Fruit fly (Drosophila melanogaster) whole organism, embryonic: ENCODE results near the gene Adgf-D.

Experiments used
- CG10979 ChIP-seq: fragments of 200-800 bp; sonication (Bioruptor generic); optimal IDR thresholded peaks from 2 replicates; lab custom pipeline; 2018; ENCODE audit warnings: missing biosample characterization, mild to moderate bottlenecking, missing genetic modification characterization, moderate library complexity
- CG11723 ChIP-seq: fragments of 200-800 bp; sonication (Bioruptor generic); optimal IDR thresholded peaks from 2 replicates; lab custom pipeline; 2017; ENCODE audit warnings: missing biosample characterization, mild to moderate bottlenecking, missing genetic modification characterization
- CG14441 ChIP-seq: fragments of 200-800 bp; sonication (Bioruptor generic); IDR thresholded peaks from 2 replicates; pipeline ENCODE4 v1.3.6; 2022; ENCODE audit warnings: missing biosample characterization, missing genetic modification characterization
- CG17612 ChIP-seq: fragments of 200-800 bp; sonication (Bioruptor generic); IDR thresholded peaks from 2 replicates; pipeline ENCODE4 v1.3.6; 2022; ENCODE audit warnings: missing biosample characterization, missing genetic modification characterization
- CG2116 ChIP-seq: fragments of 200-800 bp; sonication (Bioruptor generic); optimal IDR thresholded peaks from 3 replicates; lab custom pipeline; 2018; ENCODE audit warnings: missing biosample characterization, mild to moderate bottlenecking, missing genetic modification characterization
- CG31224 ChIP-seq: fragments of 200-800 bp; sonication (Bioruptor generic); IDR thresholded peaks from 2 replicates; pipeline ENCODE4 v1.3.6; 2022; ENCODE audit warnings: missing biosample characterization, missing genetic modification characterization
- CG8281 ChIP-seq: fragments of 200-800 bp; sonication (Bioruptor generic); optimal IDR thresholded peaks from 2 replicates; lab custom pipeline; 2018; ENCODE audit warnings: missing biosample characterization, mild to moderate bottlenecking, missing genetic modification characterization, moderate library complexity
- CG8290 ChIP-seq, 3 experiments: fragments of 200-800 bp; sonication (Bioruptor generic); optimal IDR thresholded peaks; 2 replicates each; lab custom pipeline; 2016 to 2019; ENCODE audit warnings: missing biosample characterization in 3 of 3, missing genetic modification characterization in 3 of 3, mild to moderate bottlenecking in 2 of 3, moderate library complexity in 1 of 3
- CoRest ChIP-seq: fragments of 200-800 bp; sonication (Bioruptor generic); optimal IDR thresholded peaks from 3 replicates; lab custom pipeline; 2018; ENCODE audit warnings: missing biosample characterization, mild to moderate bottlenecking, missing genetic modification characterization, moderate library complexity
- Dbx ChIP-seq: fragments of 200-800 bp; sonication (Bioruptor generic); IDR thresholded peaks from 3 replicates; pipeline ENCODE4 v1.3.6; 2022; ENCODE audit warnings: missing biosample characterization, missing genetic modification characterization
- Dfd ChIP-seq, 2 experiments: fragments of >200 bp; optimal IDR thresholded peaks; 2 replicates each; lab custom pipeline; 2017; ENCODE audit warnings: missing biosample characterization in 2 of 2, missing genetic modification characterization in 2 of 2
- Dip2 ChIP-seq: fragments of 200-800 bp; sonication (Bioruptor generic); IDR thresholded peaks from 2 replicates; pipeline ENCODE4 v1.3.6; 2022; ENCODE audit warnings: missing biosample characterization, missing genetic modification characterization
- Ets65A ChIP-seq: fragments of 200-800 bp; sonication (Bioruptor generic); peaks from one replicate; lab custom pipeline; 2016; ENCODE audit warnings: missing biosample characterization, missing genetic modification characterization
- Fer2 ChIP-seq: fragments of 200-800 bp; sonication (Bioruptor generic); optimal IDR thresholded peaks from 2 replicates; lab custom pipeline; 2018; ENCODE audit warnings: missing biosample characterization, mild to moderate bottlenecking, missing genetic modification characterization, moderate library complexity
- HLH54F ChIP-seq: fragments of 200-800 bp; sonication (Bioruptor generic); optimal IDR thresholded peaks from 3 replicates; lab custom pipeline; 2016; ENCODE audit warnings: missing biosample characterization, missing genetic modification characterization
- Med ChIP-seq: fragments of 200-800 bp; sonication (Bioruptor generic); peaks from one replicate; lab custom pipeline; 2016; ENCODE audit warnings: missing biosample characterization, missing genetic modification characterization, mild to moderate bottlenecking, inconsistent platforms, moderate library complexity
- Mrtf ChIP-seq: fragments of 200-800 bp; sonication (Bioruptor generic); IDR thresholded peaks from 3 replicates; pipeline ENCODE4 v1.3.6; 2022; ENCODE audit warnings: missing biosample characterization, missing genetic modification characterization
- Nf-YC ChIP-seq: fragments of 200-800 bp; optimal IDR thresholded peaks from 3 replicates; lab custom pipeline; 2019; ENCODE audit warnings: missing biosample characterization, mild to moderate bottlenecking, missing genetic modification characterization, moderate library complexity
- Sry-β ChIP-seq: fragments of 200-800 bp; sonication (Bioruptor generic); optimal IDR thresholded peaks from 2 replicates; lab custom pipeline; 2018; ENCODE audit warnings: missing biosample characterization, mild to moderate bottlenecking, missing genetic modification characterization, moderate library complexity
- Tbp ChIP-seq: fragments of >200 bp; optimal IDR thresholded peaks from 2 replicates; lab custom pipeline; 2018; ENCODE audit warnings: missing biosample characterization, missing genetic modification characterization
- ase ChIP-seq: fragments of 200-800 bp; sonication (Bioruptor generic); IDR thresholded peaks from 3 replicates; pipeline ENCODE4 v1.3.6; 2022; ENCODE audit warnings: missing biosample characterization, missing genetic modification characterization
- bcd ChIP-seq: fragments of 200-800 bp; sonication (Bioruptor generic); optimal IDR thresholded peaks from 2 replicates; lab custom pipeline; 2017; ENCODE audit warnings: missing biosample characterization, mild to moderate bottlenecking, missing genetic modification characterization
- crol ChIP-seq: fragments of 200-800 bp; sonication (Bioruptor generic); IDR thresholded peaks from 2 replicates; pipeline ENCODE4 v1.3.6; 2022; ENCODE audit warnings: missing biosample characterization, missing genetic modification characterization
- da ChIP-seq: fragments of 200-800 bp; sonication (Bioruptor generic); optimal IDR thresholded peaks from 2 replicates; lab custom pipeline; 2016; ENCODE audit warnings: missing biosample characterization, missing genetic modification characterization
- danr ChIP-seq: fragments of 200-800 bp; sonication (Bioruptor generic); IDR thresholded peaks from 2 replicates; pipeline ENCODE4 v1.3.6; 2022; ENCODE audit warnings: missing biosample characterization, missing genetic modification characterization
- ham ChIP-seq: fragments of 200-800 bp; sonication (Bioruptor generic); IDR thresholded peaks from 2 replicates; pipeline ENCODE4 v1.3.6; 2022; ENCODE audit warnings: missing biosample characterization, missing genetic modification characterization
- hkb ChIP-seq, 2 experiments: fragments of 200-800 bp in 1 of 2; fragments of >200 bp in 1 of 2; sonication (Bioruptor generic) in 1 of 2; IDR thresholded peaks in 1 of 2; optimal IDR thresholded peaks in 1 of 2; 2 replicates each; pipeline versions ENCODE4 v1.3.6 to Lab custom; 2017 to 2022; ENCODE audit warnings: missing biosample characterization in 1 of 2, missing genetic modification characterization in 1 of 2
- pita ChIP-seq: fragments of 200-800 bp; sonication (Bioruptor generic); optimal IDR thresholded peaks from 2 replicates; lab custom pipeline; 2017; ENCODE audit warnings: missing biosample characterization, mild to moderate bottlenecking, missing genetic modification characterization
- prd ChIP-seq, 3 experiments: fragments of >200 bp in 2 of 3; fragments of 200-800 bp in 1 of 3; sonication (Bioruptor generic) in 1 of 3; optimal IDR thresholded peaks in 2 of 3; IDR thresholded peaks in 1 of 3; 2 replicates in 2 of 3; 3 replicates in 1 of 3; pipeline versions ENCODE4 v1.3.6 to Lab custom; 2017 to 2022; ENCODE audit warnings: missing biosample characterization in 1 of 3, missing genetic modification characterization in 1 of 3
- pros ChIP-seq: fragments of 200-800 bp; sonication (Bioruptor generic); optimal IDR thresholded peaks from 3 replicates; lab custom pipeline; 2019; ENCODE audit warnings: missing biosample characterization, mild to moderate bottlenecking, missing genetic modification characterization, moderate library complexity
- ranshi ChIP-seq: fragments of 200-800 bp; sonication (Bioruptor generic); IDR thresholded peaks from 2 replicates; pipeline ENCODE4 v1.3.6; 2022; ENCODE audit warnings: missing biosample characterization, missing genetic modification characterization
- rib ChIP-seq: fragments of 200-800 bp; sonication (Bioruptor generic); IDR thresholded peaks from 2 replicates; pipeline ENCODE4 v1.3.6; 2022; ENCODE audit warnings: missing biosample characterization, missing genetic modification characterization
- sc ChIP-seq, 3 experiments: fragments of >200 bp in 2 of 3; fragments of 200-800 bp in 1 of 3; sonication (Bioruptor generic) in 1 of 3; optimal IDR thresholded peaks; 2 replicates in 2 of 3; 3 replicates in 1 of 3; lab custom pipeline; 2017; ENCODE audit warnings: mild to moderate bottlenecking in 1 of 3, missing biosample characterization in 1 of 3, missing genetic modification characterization in 1 of 3, missing genetic modification reagents in 1 of 3
- scrt ChIP-seq: fragments of 200-800 bp; sonication (Bioruptor generic); optimal IDR thresholded peaks from 2 replicates; lab custom pipeline; 2018; ENCODE audit warnings: missing biosample characterization, mild to moderate bottlenecking, missing genetic modification characterization, moderate library complexity

The Adgf-D gene

DNA sequence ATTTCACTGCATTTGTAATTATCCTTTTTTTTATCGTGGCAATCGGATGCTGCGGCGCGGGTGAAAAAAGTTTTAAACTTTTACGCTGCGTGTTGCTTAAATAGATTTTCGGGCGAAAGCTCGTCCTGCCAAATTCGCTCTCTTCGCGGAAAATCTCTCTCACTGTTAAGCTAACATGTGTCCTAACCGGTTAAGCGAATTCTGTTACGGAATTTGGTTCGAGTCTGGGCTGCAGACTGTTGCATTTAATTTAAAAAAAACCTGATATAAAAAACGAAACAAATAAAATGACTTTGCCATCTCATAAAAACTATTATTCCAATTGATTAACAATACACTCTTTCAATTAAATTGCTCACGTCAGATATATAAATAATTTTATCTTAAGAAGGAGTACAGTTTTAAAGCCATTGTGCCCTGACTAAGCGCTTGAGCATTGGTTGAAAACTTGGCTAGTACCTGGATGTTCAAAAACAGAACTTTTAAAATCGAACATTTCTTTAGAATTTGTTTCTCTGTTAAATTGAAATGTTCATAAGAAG lies 30.6 kb downstream of the Adgf-D start, which contains the start of gene Task6 (continued):
- TF ChIP-seq scrt (GFP tag; lab: Kevin White, UChicago) (peak; percentile 66), Fer2 (tag; lab: Kevin White, UChicago) (no peak), hkb (optimal IDR thresholded peaks at IDR 0.05; lab: Kevin White, UChicago) (peak; percentile 27), hkb (GFP tag; IDR thresholded peaks at IDR 0.05; lab: Robert Waterston, UW) (no peak), CG10979 (tag; lab: Kevin White, UChicago) (no peak), ranshi (GFP tag; lab: Robert Waterston, UW) (no peak), Tbp (GFP tag; lab: Kevin White, UChicago) (peak; percentile 42), Nf-YC (tag; lab: Kevin White, UChicago) (no peak), CG11723 (no peak), CG2116 (GFP tag; lab: Kevin White, UChicago) (peak; percentile 17), CoRest (tag; lab: Kevin White, UChicago) (peak; percentile 14), pita (peak; percentile 84)

DNA sequence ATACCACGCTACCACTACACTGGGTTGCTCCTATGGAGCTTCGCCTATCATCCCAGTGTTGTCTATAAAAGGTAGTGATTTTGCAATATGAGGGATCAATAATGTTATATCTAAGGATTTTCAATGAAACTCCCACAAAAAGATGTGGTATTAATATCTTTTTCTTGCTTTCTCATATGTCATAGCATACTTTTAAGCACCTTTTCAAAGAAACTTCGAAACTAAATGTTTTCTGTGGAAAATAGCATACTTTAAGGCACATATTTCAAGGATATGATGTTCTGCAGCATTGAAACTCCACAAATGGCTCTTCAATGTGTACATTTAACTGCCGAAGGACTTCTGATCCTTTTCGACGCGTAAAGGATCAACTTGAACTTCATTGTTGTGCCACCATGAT lies 32.3 kb downstream of the Adgf-D start:
- TF ChIP-seq sc (optimal IDR thresholded peaks at IDR 0.05; lab: Kevin White, UChicago) (no peak), sc (GFP tag; optimal IDR thresholded peaks at IDR 0.05; lab: Kevin White, UChicago) (no peak), CG17612 (GFP tag; lab: Robert Waterston, UW) (peak; percentile 94), CG8290 (GFP tag; optimal IDR thresholded peaks at IDR 0.05; lab: Kevin White, UChicago) (peak; percentile 82), CG8290 (tag; optimal IDR thresholded peaks at IDR 0.05; lab: Kevin White, UChicago) (peak in 1 of 2 experiments; percentile 92)

DNA sequence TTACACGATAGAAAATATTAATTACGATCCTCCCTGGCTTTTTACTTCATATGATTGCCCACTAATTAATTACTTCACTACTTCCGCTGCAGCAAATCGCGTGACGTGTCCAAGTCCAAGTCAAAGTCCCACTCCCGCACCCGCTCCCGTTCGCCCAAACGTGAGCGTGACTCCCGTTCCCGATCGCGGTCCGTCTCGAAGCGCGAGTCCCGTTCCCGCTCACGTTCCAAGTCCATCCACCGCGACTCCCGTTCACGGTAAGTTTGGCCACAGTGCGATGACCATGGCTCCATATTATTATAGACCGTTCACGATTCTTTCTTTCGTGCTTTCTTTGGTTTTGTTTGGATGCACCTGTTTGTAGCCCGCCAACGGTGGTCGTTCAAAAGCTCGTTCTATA lies 39.2 kb downstream of the Adgf-D start:
- TF ChIP-seq ham: no peak
- no peak for TF ChIP-seq pros
- no peak for TF ChIP-seq Mrtf (GFP tag; lab: Robert Waterston, UW)
- no peak for TF ChIP-seq da (GFP tag; lab: Kevin White, UChicago)
- no peak for TF ChIP-seq CG31224 (GFP tag; lab: Robert Waterston, UW)
- TF ChIP-seq rib: no peak
- TF ChIP-seq Ets65A (GFP tag; lab: Kevin White, UChicago): peak; percentile 53
- no peak for TF ChIP-seq Sry-β (GFP tag; lab: Kevin White, UChicago)
- TF ChIP-seq crol: no peak
- no peak for TF ChIP-seq ase (GFP tag; lab: Robert Waterston, UW)
- TF ChIP-seq Med (GFP tag; lab: Kevin White, UChicago): peak; percentile 43
- TF ChIP-seq Dip2 (GFP tag; lab: Robert Waterston, UW): no peak
- no peak for TF ChIP-seq prd (optimal IDR thresholded peaks at IDR 0.05; lab: Kevin White, UChicago)
- no peak for TF ChIP-seq prd (GFP tag; IDR thresholded peaks at IDR 0.05; lab: Robert Waterston, UW)
- TF ChIP-seq Dfd (GFP tag; optimal IDR thresholded peaks at IDR 0.05; lab: Kevin White, UChicago): no peak
- no peak for TF ChIP-seq HLH54F (GFP tag; lab: Kevin White, UChicago)
- TF ChIP-seq CG14441 (GFP tag; lab: Robert Waterston, UW): no peak
- no peak for TF ChIP-seq bcd (GFP tag; lab: Kevin White, UChicago)

DNA sequence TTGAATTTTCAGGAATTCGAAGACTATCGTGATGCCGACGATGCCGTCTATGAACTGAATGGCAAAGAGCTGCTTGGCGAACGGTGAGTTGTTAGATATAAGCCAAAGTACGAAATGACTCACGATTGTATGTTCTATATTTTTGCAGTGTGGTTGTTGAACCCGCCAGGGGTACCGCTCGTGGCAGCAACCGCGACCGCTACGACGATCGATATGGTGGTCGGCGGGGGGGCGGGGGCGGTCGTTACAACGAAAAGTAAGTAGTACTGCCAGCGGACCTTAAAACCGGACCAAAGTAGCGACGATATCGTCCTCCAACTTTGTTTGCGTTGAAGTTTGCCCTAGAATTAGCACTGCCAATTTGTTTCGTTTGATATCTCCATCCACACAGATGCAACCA lies 43.1 kb downstream of the Adgf-D start:
- TF ChIP-seq Dbx (GFP tag; lab: Robert Waterston, UW): 0 out of 3 replicates have a peak, but pooled peaks have one; percentile 12
- TF ChIP-seq danr (GFP tag; lab: Robert Waterston, UW): 0 out of 2 replicates have a peak, but pooled peaks have one; percentile 7
- peak; percentile 64 for TF ChIP-seq Ets65A (GFP tag; lab: Kevin White, UChicago)
- TF ChIP-seq CG8281 (tag; lab: Kevin White, UChicago): no peak
- TF ChIP-seq crol: peak; percentile 60
